Worm (Caenorhabditis elegans) whole organism, late embryonic: ENCODE results near the gene B0334.4.

Experiments
- C08G9.2 ChIP-seq: sonication (generic microtip); optimal IDR thresholded peaks from 2 replicates; lab custom pipeline; 2016; ENCODE audit warnings: mild to moderate bottlenecking, missing genetic modification characterization, moderate library complexity, missing compliant biosample characterization
- C38D4.7 ChIP-seq: fragments of 200-800 bp; sonication (Bioruptor generic); optimal IDR thresholded peaks from 2 replicates; lab custom pipeline; 2018; ENCODE audit warnings: mild to moderate bottlenecking, missing genetic modification characterization, moderate library complexity, missing compliant biosample characterization
- K09A11.1 ChIP-seq: sonication (generic microtip); optimal IDR thresholded peaks from 2 replicates; lab custom pipeline; 2017; ENCODE audit warnings: antibody characterized with exemption, mild to moderate bottlenecking, missing genetic modification characterization, missing compliant biosample characterization; ENCODE audit not compliant: insufficient read depth
- T23F11.4 ChIP-seq: fragments of 200-800 bp; sonication (Bioruptor generic); optimal IDR thresholded peaks from 2 replicates; lab custom pipeline; 2018; ENCODE audit warnings: mild to moderate bottlenecking, missing genetic modification characterization, missing compliant biosample characterization
- Y22D7AL.16 ChIP-seq: sonication (generic microtip); optimal IDR thresholded peaks from 2 replicates; lab custom pipeline; 2016; ENCODE audit warnings: missing genetic modification characterization, missing compliant biosample characterization
- ahr-1 ChIP-seq: sonication (generic microtip); optimal IDR thresholded peaks from 2 replicates; lab custom pipeline; 2016; ENCODE audit warnings: missing genetic modification characterization, missing compliant biosample characterization
- ceh-14 ChIP-seq: sonication (generic microtip); optimal IDR thresholded peaks from 2 replicates; lab custom pipeline; 2016; ENCODE audit warnings: missing genotype, missing genetic modification characterization, missing compliant biosample characterization
- ceh-18 ChIP-seq: sonication (generic microtip); optimal IDR thresholded peaks from 2 replicates; lab custom pipeline; 2016; ENCODE audit warnings: missing genetic modification characterization, missing compliant biosample characterization
- ceh-19 ChIP-seq: fragments of 200-800 bp; sonication (Bioruptor generic); optimal IDR thresholded peaks from 2 replicates; lab custom pipeline; 2018; ENCODE audit warnings: mild to moderate bottlenecking, missing genetic modification characterization, missing compliant biosample characterization
- ceh-2 ChIP-seq: sonication (generic microtip); optimal IDR thresholded peaks from 2 replicates; lab custom pipeline; 2016; ENCODE audit warnings: missing genotype, missing genetic modification characterization, missing compliant biosample characterization
- ceh-30 ChIP-seq: fragments of 150-350 bp; optimal IDR thresholded peaks from 2 replicates; lab custom pipeline; 2014; ENCODE audit warnings: missing biosample characterization, missing genetic modification characterization
- ceh-31 ChIP-seq: sonication (generic microtip); optimal IDR thresholded peaks from 2 replicates; lab custom pipeline; 2016; ENCODE audit warnings: missing genetic modification characterization, missing compliant biosample characterization
- ceh-34 ChIP-seq: sonication (generic microtip); optimal IDR thresholded peaks from 2 replicates; lab custom pipeline; 2016; ENCODE audit warnings: mild to moderate bottlenecking, missing genetic modification characterization, missing compliant biosample characterization
- ceh-45 ChIP-seq: fragments of 200-800 bp; sonication (Bioruptor generic); IDR thresholded peaks from 2 replicates; pipeline ENCODE4 v1.3.6; 2022; ENCODE audit warnings: missing genetic modification reagents, missing genetic modification characterization, missing compliant biosample characterization
- ceh-48 ChIP-seq: sonication (generic microtip); optimal IDR thresholded peaks from 2 replicates; lab custom pipeline; 2016; ENCODE audit warnings: missing genetic modification characterization, inconsistent platforms, missing compliant biosample characterization
- ceh-6 ChIP-seq: fragments of 200-800 bp; sonication (Bioruptor generic); optimal IDR thresholded peaks from 2 replicates; lab custom pipeline; 2018; ENCODE audit warnings: mild to moderate bottlenecking, missing genetic modification characterization, missing compliant biosample characterization
- elt-2 ChIP-seq: sonication (generic microtip); optimal IDR thresholded peaks from 2 replicates; lab custom pipeline; 2016; ENCODE audit warnings: missing genetic modification reagents, missing genetic modification characterization, missing compliant biosample characterization
- ets-4 ChIP-seq: sonication (generic microtip); optimal IDR thresholded peaks from 2 replicates; lab custom pipeline; 2016; ENCODE audit warnings: missing genetic modification characterization, missing compliant biosample characterization
- fax-1 ChIP-seq: sonication (generic microtip); optimal IDR thresholded peaks from 2 replicates; lab custom pipeline; 2016; ENCODE audit warnings: missing genotype, missing genetic modification characterization, missing compliant biosample characterization
- fkh-6 ChIP-seq: sonication (generic microtip); optimal IDR thresholded peaks from 2 replicates; lab custom pipeline; 2016; ENCODE audit warnings: missing genetic modification characterization, missing compliant biosample characterization
- gmeb-2 ChIP-seq: sonication (generic microtip); optimal IDR thresholded peaks from 2 replicates; lab custom pipeline; 2016; ENCODE audit warnings: missing genetic modification characterization, inconsistent platforms, missing compliant biosample characterization
- hlh-30 ChIP-seq: sonication (generic microtip); optimal IDR thresholded peaks from 2 replicates; lab custom pipeline; 2017; ENCODE audit warnings: antibody characterized with exemption, missing genetic modification characterization, missing compliant biosample characterization; ENCODE audit not compliant: insufficient read depth
- lim-6 ChIP-seq: sonication (generic microtip); optimal IDR thresholded peaks from 2 replicates; lab custom pipeline; 2016; ENCODE audit warnings: missing genetic modification characterization, missing compliant biosample characterization
- lin-11 ChIP-seq: fragments of 200-800 bp; sonication (Bioruptor generic); optimal IDR thresholded peaks from 2 replicates; lab custom pipeline; 2018; ENCODE audit warnings: mild to moderate bottlenecking, missing genetic modification characterization, missing compliant biosample characterization
- madf-2 ChIP-seq: sonication (generic microtip); optimal IDR thresholded peaks from 2 replicates; lab custom pipeline; 2017; ENCODE audit warnings: missing genetic modification characterization, missing compliant biosample characterization
- mec-3 ChIP-seq: sonication (generic microtip); optimal IDR thresholded peaks from 2 replicates; lab custom pipeline; 2016; ENCODE audit warnings: borderline replicate concordance, missing genetic modification characterization, missing compliant biosample characterization
- nfya-1 ChIP-seq: sonication (generic microtip); optimal IDR thresholded peaks from 2 replicates; lab custom pipeline; 2017; ENCODE audit warnings: missing genetic modification characterization, mild to moderate bottlenecking, missing compliant biosample characterization, antibody characterized with exemption, moderate library complexity
- pag-3 ChIP-seq: sonication (generic microtip); optimal IDR thresholded peaks from 2 replicates; lab custom pipeline; 2016; ENCODE audit warnings: missing compliant biosample characterization, missing genetic modification characterization, borderline replicate concordance
- ref-2 ChIP-seq: sonication (generic microtip); optimal IDR thresholded peaks from 2 replicates; lab custom pipeline; 2016; ENCODE audit warnings: missing genetic modification characterization, missing compliant biosample characterization
- rnt-1 ChIP-seq: sonication (generic microtip); optimal IDR thresholded peaks from 2 replicates; lab custom pipeline; 2016; ENCODE audit warnings: missing genetic modification characterization, missing compliant biosample characterization
- sdc-2 ChIP-seq: sonication (generic microtip); optimal IDR thresholded peaks from 2 replicates; lab custom pipeline; 2016; ENCODE audit warnings: missing genotype, missing genetic modification characterization, missing compliant biosample characterization
- sox-2 ChIP-seq: fragments of 200-800 bp; sonication (Bioruptor generic); IDR thresholded peaks from 2 replicates; pipeline ENCODE4 v1.3.6; 2022; ENCODE audit warnings: missing genetic modification reagents, missing genetic modification characterization, missing compliant biosample characterization
- sox-4 ChIP-seq: sonication (generic microtip); optimal IDR thresholded peaks from 2 replicates; lab custom pipeline; 2017; ENCODE audit warnings: mild to moderate bottlenecking, missing genetic modification characterization, inconsistent platforms, missing compliant biosample characterization
- tbx-2 ChIP-seq: sonication (generic microtip); optimal IDR thresholded peaks from 2 replicates; lab custom pipeline; 2016; ENCODE audit warnings: missing genetic modification characterization, missing compliant biosample characterization
- tbx-7 ChIP-seq: sonication (generic microtip); optimal IDR thresholded peaks from 2 replicates; lab custom pipeline; 2016; ENCODE audit warnings: missing genotype, missing genetic modification characterization, missing compliant biosample characterization
- ttx-3 ChIP-seq: sonication (generic microtip); optimal IDR thresholded peaks from 2 replicates; lab custom pipeline; 2016; ENCODE audit warnings: missing genetic modification reagents, missing genetic modification characterization, missing compliant biosample characterization
- unc-3 ChIP-seq, 2 experiments: fragments of 200-800 bp in 1 of 2; sonication (Bioruptor generic) in 1 of 2; sonication (generic microtip) in 1 of 2; conservative IDR thresholded peaks in 1 of 2; optimal IDR thresholded peaks in 1 of 2; 2 replicates each; pipeline versions ENCODE4 v1.3.6 to Lab custom; 2016 to 2022; ENCODE audit warnings: missing compliant biosample characterization in 2 of 2, missing genetic modification characterization in 2 of 2, missing genetic modification reagents in 1 of 2
- unc-86 ChIP-seq: sonication (generic microtip); optimal IDR thresholded peaks from 2 replicates; lab custom pipeline; 2016; ENCODE audit warnings: missing genetic modification characterization, missing compliant biosample characterization
- ztf-16 ChIP-seq: sonication (generic microtip); optimal IDR thresholded peaks from 2 replicates; lab custom pipeline; 2017; ENCODE audit warnings: missing genetic modification characterization, missing compliant biosample characterization

Gene B0334.4

DNA sequence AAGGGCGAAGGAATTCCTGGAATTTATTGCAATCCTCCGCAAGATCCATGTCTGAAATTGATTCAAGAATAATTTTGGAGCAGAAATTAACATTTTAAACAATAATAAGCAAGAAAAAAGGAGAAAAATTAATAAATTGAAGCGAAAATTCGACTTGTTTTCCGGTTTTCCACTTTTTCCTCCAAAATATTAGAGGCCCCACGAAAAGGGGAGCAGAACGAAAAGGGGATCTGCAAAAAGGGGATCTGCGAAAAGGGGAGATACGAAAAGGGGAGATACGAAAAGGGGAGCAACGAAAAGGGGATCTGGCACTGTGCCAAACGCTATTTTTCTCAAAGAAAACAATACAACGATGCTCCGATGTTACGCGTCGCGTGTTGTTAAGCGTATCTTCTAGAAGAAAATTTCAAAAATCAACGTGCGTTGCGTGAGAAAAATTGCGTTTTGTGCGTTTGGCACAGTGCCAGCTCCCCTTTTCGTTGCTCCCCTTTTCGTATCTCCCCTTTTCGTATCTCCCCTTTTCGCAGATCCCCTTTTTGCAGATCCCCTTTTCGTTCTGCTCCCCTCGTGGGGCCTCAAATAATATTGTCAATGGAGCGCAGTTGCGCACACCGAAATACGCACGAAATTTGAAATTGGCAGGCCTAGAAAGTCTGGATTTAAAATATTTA is 39.1 kb downstream of the B0334.4 start, which contains the start of gene Y62F5A.12 (continued):
- TF ChIP-seq nfya-1 (peak; percentile 35), C38D4.7 (GFP tag; lab: Kevin White, UChicago) (peak; percentile 41), lim-6 (tag; lab: Kevin White, UChicago) (peak; percentile 98), ceh-2 (peak; percentile 95), sdc-2 (tag; lab: Kevin White, UChicago) (peak; percentile 9), unc-3 (GFP tag; conservative IDR thresholded peaks at IDR 0.05; lab: Robert Waterston, UW) (peak; percentile 83), unc-3 (tag; optimal IDR thresholded peaks at IDR 0.05; lab: Kevin White, UChicago) (peak; percentile 66), ahr-1 (peak; percentile 78), sox-2 (GFP tag; lab: Robert Waterston, UW) (peak; percentile 35; the same call in 1 of the 2 replicates), sox-4 (tag; lab: Kevin White, UChicago) (peak; percentile 54), rnt-1 (tag; lab: Kevin White, UChicago) (peak; percentile 98), fkh-6 (tag; lab: Kevin White, UChicago) (peak; percentile 57), T23F11.4 (GFP tag; lab: Kevin White, UChicago) (peak; percentile 8), mec-3 (peak; percentile 97), ceh-14 (tag; lab: Kevin White, UChicago) (peak; percentile 98), ztf-16 (tag; lab: Kevin White, UChicago) (peak; percentile 78), fax-1 (tag; lab: Kevin White, UChicago) (peak; percentile 94), ceh-31 (tag; lab: Kevin White, UChicago) (peak; percentile 100), ceh-6 (GFP tag; lab: Kevin White, UChicago) (peak; percentile 45), unc-86 (tag; lab: Kevin White, UChicago) (peak; percentile 79), ceh-19 (GFP tag; lab: Kevin White, UChicago) (peak; percentile 81), ets-4 (tag; lab: Kevin White, UChicago) (peak; percentile 97), ceh-18 (tag; lab: Kevin White, UChicago) (peak; percentile 89), madf-2 (tag; lab: Kevin White, UChicago) (peak; percentile 52), pag-3 (tag; lab: Kevin White, UChicago) (peak; percentile 96), lin-11 (tag; lab: Kevin White, UChicago) (peak; percentile 22), tbx-7 (tag; lab: Kevin White, UChicago) (peak; percentile 92), ceh-45 (GFP tag; lab: Robert Waterston, UW) (peak; percentile 90), ttx-3 (tag; lab: Kevin White, UChicago) (peak; percentile 30), ceh-34 (tag; lab: Kevin White, UChicago) (peak; percentile 95), Y22D7AL.16 (tag; lab: Kevin White, UChicago) (peak; percentile 5)

DNA sequence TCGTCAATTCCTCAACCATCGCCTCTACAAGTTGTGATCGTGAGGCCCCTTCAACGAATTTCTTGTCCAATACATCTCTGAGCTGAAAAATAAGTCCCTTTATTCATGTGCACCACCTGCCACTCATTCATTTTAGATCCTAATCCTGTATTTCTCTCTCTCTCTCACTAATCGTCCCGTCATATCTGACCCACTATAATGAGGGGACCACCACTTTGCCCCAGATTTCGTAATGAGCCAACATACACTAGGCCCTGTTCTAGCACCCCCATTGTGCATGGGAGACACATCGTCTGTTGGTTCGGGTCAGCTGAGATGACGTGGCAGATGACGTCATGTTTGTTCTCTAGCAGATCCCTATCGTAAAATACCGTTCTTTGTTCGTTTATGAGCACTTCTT is 39.9 kb downstream of the B0334.4 start:
- TF ChIP-seq ceh-31 (tag; lab: Kevin White, UChicago), result peak; percentile 42
- TF ChIP-seq tbx-2 (tag; lab: Kevin White, UChicago), result peak; percentile 48
- peak; percentile 68 for TF ChIP-seq ref-2 (tag; lab: Kevin White, UChicago)
- TF ChIP-seq sdc-2 (tag; lab: Kevin White, UChicago), result peak; percentile 36
- no peak for TF ChIP-seq ceh-18 (tag; lab: Kevin White, UChicago)
- TF ChIP-seq gmeb-2 (tag; lab: Kevin White, UChicago), result peak; percentile 4
- no peak for TF ChIP-seq C08G9.2 (tag; lab: Kevin White, UChicago)
- no peak for TF ChIP-seq ceh-34 (tag; lab: Kevin White, UChicago)

DNA sequence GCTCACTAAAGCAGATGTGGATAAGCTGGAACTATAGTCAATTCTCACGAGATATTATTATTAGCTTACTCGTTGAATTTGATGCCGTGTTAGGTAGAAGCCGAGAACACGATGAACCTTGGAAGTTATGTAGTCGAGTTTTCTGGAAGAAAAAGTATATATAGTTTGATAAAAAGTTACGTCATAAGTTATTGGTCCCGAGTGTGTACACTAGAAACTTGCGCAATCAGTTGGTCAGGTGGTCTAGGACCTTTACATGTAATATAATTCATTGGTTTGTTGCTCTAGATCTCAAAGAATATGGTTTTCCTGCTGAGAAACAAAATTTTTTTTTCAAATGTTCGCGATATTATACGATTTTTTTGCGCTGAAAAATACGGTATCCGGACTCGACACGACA is 40.4 kb downstream of the B0334.4 start:
- TF ChIP-seq elt-2 (peak; percentile 43), ceh-48 (tag; lab: Kevin White, UChicago) (no peak), ceh-30 (tag; lab: Kevin White, UChicago) (no peak), mec-3 (no peak), K09A11.1 (no peak), tbx-2 (tag; lab: Kevin White, UChicago) (no peak), unc-3 (GFP tag; conservative IDR thresholded peaks at IDR 0.05; lab: Robert Waterston, UW) (no peak), unc-3 (tag; optimal IDR thresholded peaks at IDR 0.05; lab: Kevin White, UChicago) (no peak), hlh-30 (tag; lab: Kevin White, UChicago) (no peak), ztf-16 (tag; lab: Kevin White, UChicago) (no peak)
